Worm (Caenorhabditis elegans): ENCODE results near the gene lgc-19.

- no peak for TF ChIP-seq tag-97 (GFP tag; IDR thresholded peaks at IDR 0.05)
- no peak for TF ChIP-seq pqm-1 (tag; optimal IDR thresholded peaks at IDR 0.05)
- TF ChIP-seq lir-3 (tag; optimal IDR thresholded peaks at IDR 0.05), result no peak
- no peak for TF ChIP-seq nhr-28 (tag; optimal IDR thresholded peaks at IDR 0.05)
- no peak for TF ChIP-seq jun-1 (tag; optimal IDR thresholded peaks at IDR 0.05)
- no peak for TF ChIP-seq ztf-11 (tag; optimal IDR thresholded peaks at IDR 0.05)
- no peak for TF ChIP-seq skn-1 (tag; optimal IDR thresholded peaks at IDR 0.05)
- no peak for TF ChIP-seq zag-1 (tag; optimal IDR thresholded peaks at IDR 0.05)
- no peak for TF ChIP-seq nhr-111 (GFP tag; optimal IDR thresholded peaks at IDR 0.05)
- TF ChIP-seq nhr-11 (tag; optimal IDR thresholded peaks at IDR 0.05), result no peak
- no peak for TF ChIP-seq mdl-1 (tag; optimal IDR thresholded peaks at IDR 0.05)
- TF ChIP-seq unc-130 (GFP tag; optimal IDR thresholded peaks at IDR 0.05), result no peak
- TF ChIP-seq nhr-41 (GFP tag; IDR thresholded peaks at IDR 0.05), result no peak
- no peak for TF ChIP-seq ama-1 (optimal IDR thresholded peaks at IDR 0.05)
Measured at ce11 chrIV:15994505-15994904, 32.0 kb upstream of the lgc-19 start, which contains the start of gene Y105C5B.20.

All from whole organism, L4 larva.